Worm (Caenorhabditis elegans) whole organism, early embryonic: ENCODE results near the gene arp-1.

ENCODE experiments used
- B0310.2 ChIP-seq: sonication (generic microtip); optimal IDR thresholded peaks from 2 replicates; lab custom pipeline; 2016; ENCODE audit warnings: mild to moderate bottlenecking, missing genetic modification characterization, missing compliant biosample characterization
- F13C5.2 ChIP-seq: sonication (generic microtip); optimal IDR thresholded peaks from 2 replicates; lab custom pipeline; 2017; ENCODE audit warnings: mild to moderate bottlenecking, missing genetic modification characterization, inconsistent platforms, missing compliant biosample characterization
- aly-1 ChIP-seq: sonication (generic microtip); optimal IDR thresholded peaks from 2 replicates; lab custom pipeline; 2016; ENCODE audit warnings: missing genetic modification characterization, missing compliant biosample characterization
- ama-1 ChIP-seq: fragments of 150-350 bp; optimal IDR thresholded peaks from 2 replicates; lab custom pipeline; 2014
- ceh-13 ChIP-seq: fragments of 200-800 bp; sonication (Bioruptor generic); optimal IDR thresholded peaks from 2 replicates; lab custom pipeline; 2018; ENCODE audit warnings: mild to moderate bottlenecking, missing genetic modification characterization, missing compliant biosample characterization
- ceh-36 ChIP-seq: sonication (generic microtip); optimal IDR thresholded peaks from 2 replicates; lab custom pipeline; 2016; ENCODE audit warnings: missing genetic modification characterization, inconsistent platforms, missing compliant biosample characterization
- ets-7 ChIP-seq: sonication (generic microtip); optimal IDR thresholded peaks from 2 replicates; lab custom pipeline; 2016; ENCODE audit warnings: missing genotype, missing genetic modification characterization, missing compliant biosample characterization
- flt-1 ChIP-seq: fragments of 200-800 bp; sonication (Bioruptor generic); IDR thresholded peaks from 2 replicates; pipeline ENCODE4 v1.3.6; 2022; ENCODE audit warnings: missing genetic modification characterization, missing compliant biosample characterization
- hmbx-1 ChIP-seq: sonication (generic microtip); optimal IDR thresholded peaks from 2 replicates; lab custom pipeline; 2016; ENCODE audit warnings: mild to moderate bottlenecking, missing genetic modification characterization, missing compliant biosample characterization
- hmg-4 ChIP-seq: fragments of 200-800 bp; sonication (Bioruptor generic); optimal IDR thresholded peaks from 2 replicates; lab custom pipeline; 2018; ENCODE audit warnings: mild to moderate bottlenecking, missing genetic modification characterization, missing compliant biosample characterization
- hnd-1 ChIP-seq: sonication (generic microtip); optimal IDR thresholded peaks from 2 replicates; lab custom pipeline; 2016; ENCODE audit warnings: missing genetic modification characterization, missing compliant biosample characterization
- pes-1 ChIP-seq: fragments of 200-800 bp; sonication (Bioruptor generic); IDR thresholded peaks from 2 replicates; pipeline ENCODE4 v1.3.6; 2022; ENCODE audit warnings: missing genetic modification reagents, missing genetic modification characterization, missing compliant biosample characterization
- scrt-1 ChIP-seq: fragments of 200-800 bp; sonication (Bioruptor generic); IDR thresholded peaks from 2 replicates; pipeline ENCODE4 v1.3.6; 2022; ENCODE audit warnings: missing genetic modification characterization, missing compliant biosample characterization
- sea-1 ChIP-seq: fragments of 200-800 bp; sonication (Bioruptor generic); conservative IDR thresholded peaks from 2 replicates; pipeline ENCODE4 v1.3.6; 2022; ENCODE audit warnings: missing genetic modification characterization, missing compliant biosample characterization
- tbx-11 ChIP-seq: fragments of 200-800 bp; sonication (Bioruptor generic); IDR thresholded peaks from 2 replicates; pipeline ENCODE4 v1.3.6; 2022; ENCODE audit warnings: missing genetic modification characterization, missing compliant biosample characterization
- tbx-37 ChIP-seq: fragments of 200-800 bp; sonication (Bioruptor generic); conservative IDR thresholded peaks from 2 replicates; pipeline ENCODE4 v1.3.6; 2022; ENCODE audit warnings: missing genetic modification reagents, missing genetic modification characterization, missing compliant biosample characterization
- tra-4 ChIP-seq: sonication (generic microtip); optimal IDR thresholded peaks from 2 replicates; lab custom pipeline; 2017; ENCODE audit warnings: missing genetic modification characterization, missing compliant biosample characterization

arp-1 gene

DNA sequence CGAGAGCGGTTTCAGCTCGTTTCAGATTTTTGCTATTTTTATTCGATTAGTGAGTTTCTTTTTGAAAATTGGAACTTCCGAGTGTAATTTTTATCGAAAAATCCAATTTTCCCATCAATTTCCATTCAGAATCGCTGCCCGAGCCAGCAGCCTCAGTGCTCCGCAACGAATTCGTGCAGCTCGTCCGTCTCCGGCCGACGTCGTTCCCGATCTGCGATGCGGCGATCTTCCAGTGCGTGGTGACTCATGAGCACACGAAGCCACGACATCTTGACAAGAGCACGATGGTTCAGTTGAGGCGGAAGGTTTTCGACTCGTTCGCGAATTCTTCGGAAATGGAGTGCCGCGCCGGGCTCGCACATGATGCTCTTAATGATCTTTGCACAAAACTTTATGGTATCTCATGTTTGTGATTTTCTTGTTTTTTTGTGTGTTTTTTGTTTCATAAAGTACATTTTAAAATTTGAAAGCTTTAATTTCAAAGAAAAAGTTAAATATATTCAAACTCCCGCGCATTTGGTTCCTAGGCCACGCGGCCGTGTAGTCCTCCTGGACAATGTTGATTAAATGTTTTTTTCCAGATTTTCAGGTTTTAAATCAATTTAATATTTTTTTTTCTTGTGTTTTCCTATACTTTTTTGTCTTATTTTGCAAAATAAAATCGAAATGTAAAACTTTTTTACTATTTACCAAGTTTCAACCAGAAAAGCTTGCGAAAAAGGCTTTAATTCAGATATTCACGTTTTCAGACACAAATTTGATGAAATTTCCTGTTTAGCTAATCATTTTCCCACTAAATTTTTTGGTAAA is 30.8 kb upstream of the arp-1 start:
- no peak for TF ChIP-seq ets-7 (tag; lab: Kevin White, UChicago)
- TF ChIP-seq pes-1 = peak; percentile 57; the same call in 1 of the 2 replicates
- peak; percentile 38; the same call in 1 of the 2 replicates for TF ChIP-seq tbx-37 (GFP tag; lab: Robert Waterston, UW)

DNA sequence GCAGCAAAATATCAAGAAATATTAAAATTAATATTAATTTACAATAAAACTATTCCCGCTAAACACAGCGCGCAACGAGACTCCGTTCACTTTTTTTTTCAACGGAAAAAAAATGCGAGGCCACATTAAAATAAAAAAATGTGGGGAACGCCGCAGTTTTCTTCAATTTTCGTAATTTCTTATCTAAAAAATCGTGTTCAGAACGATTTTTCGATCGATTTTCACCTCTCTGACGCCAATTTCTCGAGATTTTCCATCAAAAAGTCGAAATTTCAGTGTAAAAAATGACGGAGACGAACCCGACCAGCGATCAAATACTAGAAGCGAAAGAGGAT is 30.2 kb upstream of the arp-1 start, which contains the start of gene Y53F4B.21:
Gene Y53F4B.21, plus strand, starts transcription at position 285 of the 335 bp plus-strand sequence.
- TF ChIP-seq ets-7 (tag; lab: Kevin White, UChicago) (no peak), F13C5.2 (tag; lab: Kevin White, UChicago) (no peak)

DNA sequence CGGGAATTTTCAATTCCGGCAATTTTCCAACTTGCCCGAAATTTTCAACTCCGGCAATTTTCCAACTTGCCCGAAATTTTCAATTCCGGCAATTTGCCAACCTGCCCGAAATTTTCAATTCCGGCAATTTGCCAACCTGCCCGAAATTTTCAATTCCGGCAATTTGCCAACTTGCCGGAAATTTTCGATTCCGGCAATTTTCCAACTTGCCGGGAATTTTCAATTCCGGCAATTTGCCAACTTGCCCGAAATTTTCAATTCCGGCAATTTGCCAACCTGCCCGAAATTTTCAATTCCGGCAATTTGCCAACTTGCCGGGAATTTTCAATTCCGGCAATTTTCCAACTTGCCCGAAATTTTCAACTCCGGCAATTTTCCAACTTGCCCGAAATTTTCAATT is 23.8 kb upstream of the arp-1 start:
- TF ChIP-seq pes-1 (peak; percentile 12; the same call in 1 of the 2 replicates), scrt-1 (0 out of 2 replicates have a peak, but pooled peaks have one; percentile 51)

DNA sequence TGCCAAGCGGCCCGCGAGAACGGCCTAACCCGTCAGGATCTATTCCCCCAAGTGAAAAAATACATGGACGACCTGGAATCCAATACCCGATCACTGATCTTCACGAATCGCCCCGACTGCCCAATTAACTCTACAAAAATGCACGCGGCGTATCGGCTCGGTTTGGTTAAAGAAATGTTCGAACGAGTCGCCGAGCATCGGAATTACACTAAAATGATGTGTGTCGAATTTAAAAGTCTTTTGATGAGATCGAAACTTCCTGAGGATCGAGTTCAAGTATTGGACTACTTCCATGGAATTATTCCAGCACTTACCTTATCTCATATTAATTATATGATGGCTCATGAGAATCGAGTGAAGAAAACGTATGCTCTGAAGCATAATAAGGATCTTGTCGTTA is 12.9 kb upstream of the arp-1 start:
- TF ChIP-seq hnd-1 (tag; lab: Kevin White, UChicago) = no peak
- no peak for TF ChIP-seq B0310.2 (tag; lab: Kevin White, UChicago)
- TF ChIP-seq hmg-4 (GFP tag; lab: Kevin White, UChicago) = no peak
- TF ChIP-seq tbx-37 (GFP tag; lab: Robert Waterston, UW) = no peak
- TF ChIP-seq hmbx-1 (tag; lab: Kevin White, UChicago) = no peak
- no peak for TF ChIP-seq ceh-13 (GFP tag; lab: Kevin White, UChicago)
- TF ChIP-seq pes-1 = no peak
- no peak for TF ChIP-seq flt-1 (GFP tag; lab: Robert Waterston, UW)

DNA sequence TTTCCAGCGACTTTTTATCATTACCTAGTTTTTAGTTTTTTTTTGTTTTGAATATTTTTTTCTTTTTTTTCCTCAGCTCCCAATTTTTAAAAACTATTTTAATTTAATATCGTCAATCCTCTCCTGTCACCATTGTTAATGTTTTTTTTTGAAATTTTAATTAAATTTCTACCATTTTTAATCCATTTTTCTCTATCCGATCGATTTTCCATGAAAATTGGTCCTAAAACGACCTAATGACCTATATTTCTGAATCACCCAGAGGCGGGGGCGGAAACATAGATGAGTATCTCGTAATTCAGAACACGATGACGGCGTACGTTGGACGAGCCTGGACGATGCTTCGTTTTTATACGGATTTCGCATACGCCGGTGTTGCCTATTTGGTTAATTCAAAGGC is 10.3 kb upstream of the arp-1 start, which contains the start of gene Y53F4B.39:
Gene Y53F4B.39, plus strand, starts transcription at position 301 of the 400 bp plus-strand sequence.
- TF ChIP-seq ama-1 (lab: Kevin White, UChicago) (no peak), B0310.2 (tag; lab: Kevin White, UChicago) (no peak), hnd-1 (tag; lab: Kevin White, UChicago) (no peak), tbx-11 (GFP tag; lab: Robert Waterston, UW) (no peak), F13C5.2 (tag; lab: Kevin White, UChicago) (no peak), tbx-37 (GFP tag; lab: Robert Waterston, UW) (no peak), tra-4 (tag; lab: Kevin White, UChicago) (no peak), pes-1 (no peak), ets-7 (tag; lab: Kevin White, UChicago) (no peak), scrt-1 (no peak), ceh-13 (GFP tag; lab: Kevin White, UChicago) (no peak)

DNA sequence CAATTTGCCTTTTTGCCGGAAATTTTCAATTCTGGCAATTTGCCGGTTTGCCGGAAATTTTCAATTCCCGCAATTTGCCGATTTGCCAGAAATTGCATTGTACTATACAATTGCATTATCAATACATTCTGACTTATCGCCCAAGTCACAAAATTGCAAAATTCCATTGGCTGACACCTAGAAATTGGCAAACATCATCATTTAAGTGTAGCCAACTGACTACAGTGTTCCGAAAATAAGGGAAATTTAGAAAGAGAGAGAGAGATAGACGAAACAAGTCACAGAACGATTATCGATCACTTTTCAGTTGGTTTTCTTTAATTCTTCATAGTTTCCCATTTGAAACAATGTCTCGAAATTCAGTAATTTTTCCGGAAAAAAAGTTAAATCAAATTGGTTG is 8.7 kb upstream of the arp-1 start:
- TF ChIP-seq ama-1 (lab: Kevin White, UChicago) = no peak
- no peak for TF ChIP-seq ceh-13 (GFP tag; lab: Kevin White, UChicago)
- TF ChIP-seq pes-1 = no peak
- no peak for TF ChIP-seq aly-1
- no peak for TF ChIP-seq flt-1 (GFP tag; lab: Robert Waterston, UW)
- no peak for TF ChIP-seq tbx-37 (GFP tag; lab: Robert Waterston, UW)
- TF ChIP-seq B0310.2 (tag; lab: Kevin White, UChicago) = no peak
- no peak for TF ChIP-seq tra-4 (tag; lab: Kevin White, UChicago)
- no peak for TF ChIP-seq ceh-36
- TF ChIP-seq hmg-4 (GFP tag; lab: Kevin White, UChicago) = no peak
- TF ChIP-seq scrt-1 = no peak
- TF ChIP-seq ets-7 (tag; lab: Kevin White, UChicago) = no peak
- no peak for TF ChIP-seq F13C5.2 (tag; lab: Kevin White, UChicago)
- TF ChIP-seq hnd-1 (tag; lab: Kevin White, UChicago) = no peak
- no peak for TF ChIP-seq hmbx-1 (tag; lab: Kevin White, UChicago)
- no peak for TF ChIP-seq tbx-11 (GFP tag; lab: Robert Waterston, UW)
- no peak for TF ChIP-seq sea-1 (GFP tag; lab: Robert Waterston, UW)

DNA sequence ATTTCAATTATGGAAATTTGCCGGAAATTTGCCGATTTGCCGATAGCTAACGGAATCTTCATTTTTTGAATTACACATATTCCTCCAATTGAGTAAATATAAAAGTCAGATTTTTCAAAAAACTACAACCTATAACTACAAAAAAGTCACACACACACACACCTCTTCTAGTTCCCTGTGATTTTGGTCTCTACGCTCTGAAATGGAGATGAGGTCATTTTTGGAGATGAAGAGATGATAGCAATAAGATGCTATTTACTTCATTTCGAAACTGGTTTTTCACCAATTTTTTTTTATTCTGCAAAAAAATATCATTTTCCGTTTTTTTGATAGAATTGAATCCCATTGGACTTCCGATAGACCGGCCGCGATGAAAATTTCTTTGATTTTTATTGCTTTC is 4.1 kb downstream of the arp-1 start, which contains the start of gene Y53F4B.23:
Gene Y53F4B.23, plus strand, starts transcription at position 312 of the 400 bp plus-strand sequence.
- TF ChIP-seq pes-1 (no peak), B0310.2 (tag; lab: Kevin White, UChicago) (no peak), ceh-36 (no peak), tra-4 (tag; lab: Kevin White, UChicago) (no peak), scrt-1 (no peak), hmbx-1 (tag; lab: Kevin White, UChicago) (no peak), tbx-37 (GFP tag; lab: Robert Waterston, UW) (no peak), ama-1 (lab: Kevin White, UChicago) (no peak), F13C5.2 (tag; lab: Kevin White, UChicago) (no peak), sea-1 (GFP tag; lab: Robert Waterston, UW) (no peak), hnd-1 (tag; lab: Kevin White, UChicago) (no peak), ceh-13 (GFP tag; lab: Kevin White, UChicago) (no peak), tbx-11 (GFP tag; lab: Robert Waterston, UW) (no peak)

DNA sequence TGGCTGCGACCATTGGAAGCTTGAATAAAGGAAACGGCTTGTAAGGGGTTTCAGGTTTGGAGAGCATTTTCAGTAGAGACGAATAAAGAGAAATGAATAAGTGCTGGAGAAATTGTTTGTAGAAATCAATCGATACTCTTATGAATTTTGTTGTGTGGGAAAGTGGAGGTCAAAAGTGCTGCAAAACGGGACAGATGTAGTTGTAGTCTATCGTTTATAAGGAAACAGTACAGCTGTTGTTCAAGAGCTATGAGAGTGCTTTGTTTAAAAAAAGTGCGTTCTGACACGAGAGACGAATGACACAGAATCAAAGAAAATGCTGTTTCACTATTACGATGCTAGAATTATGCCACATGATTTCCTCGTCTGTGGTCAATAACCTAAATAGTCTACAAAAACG is 10.4 kb downstream of the arp-1 start, which contains the start of gene Y53F4B.62:
Gene Y53F4B.62, minus strand, starts transcription at position 101 of the 400 bp plus-strand sequence.
- TF ChIP-seq hnd-1 (tag; lab: Kevin White, UChicago) (no peak), scrt-1 (no peak), sea-1 (GFP tag; lab: Robert Waterston, UW) (no peak)
